Worm (Caenorhabditis elegans): Measurements from ENCODE around the gene npp-20.

ce11 chrIV:1472145-1472544, 23.7 kb downstream of the npp-20 start:
- TF ChIP-seq fos-1 (tag; optimal IDR thresholded peaks at IDR 0.05) (no peak), mxl-3 (GFP tag; optimal IDR thresholded peaks at IDR 0.05) (no peak), nhr-76 (tag; optimal IDR thresholded peaks at IDR 0.05) (no peak)

All from whole organism, L4 larva.